Fruit fly (Drosophila melanogaster): Measurements from ENCODE around the gene gny.

gny gene

dm6 chr2L:10366525-10366924 lies 13.4 kb upstream of the gny start, which contains the start of gene CG5056 (continued):
- no peak for TF ChIP-seq NFAT (GFP tag; IDR thresholded peaks at IDR 0.05)
- TF ChIP-seq ci (GFP tag; IDR thresholded peaks at IDR 0.05) = peak; percentile 23; the same call in 1 of the 3 replicates
- no peak for TF ChIP-seq CG8944 (GFP tag; optimal IDR thresholded peaks at IDR 0.05)
- no peak for TF ChIP-seq gce (GFP tag; IDR thresholded peaks at IDR 0.05)
- TF ChIP-seq CG11560 (tag; IDR thresholded peaks at IDR 0.05) = no peak
- no peak for TF ChIP-seq CG14860 (GFP tag; IDR thresholded peaks at IDR 0.05; ENCODE audit: partially characterized antibody)
- TF ChIP-seq CG31365 (tag; optimal IDR thresholded peaks at IDR 0.05) = no peak
- TF ChIP-seq gem (tag; optimal IDR thresholded peaks at IDR 0.05) = no peak
- TF ChIP-seq wdn (GFP tag; IDR thresholded peaks at IDR 0.05) = no peak
- TF ChIP-seq CG13424 (tag; optimal IDR thresholded peaks at IDR 0.05) = peak; percentile 30
- TF ChIP-seq CG3407 (GFP tag; optimal IDR thresholded peaks at IDR 0.05) = no peak
- no peak for TF ChIP-seq B-H2 (GFP tag; optimal IDR thresholded peaks at IDR 0.05)
- no peak for TF ChIP-seq hb (GFP tag; IDR thresholded peaks at IDR 0.05; ENCODE audit: partially characterized antibody)
- no peak for TF ChIP-seq Aef1 (GFP tag; IDR thresholded peaks at IDR 0.05)
- no peak for TF ChIP-seq Adf1 (GFP tag; IDR thresholded peaks at IDR 0.05)
- no peak for TF ChIP-seq Tbp (GFP tag; optimal IDR thresholded peaks at IDR 0.05)
- no peak for TF ChIP-seq mld (GFP tag; IDR thresholded peaks at IDR 0.05; ENCODE audit: partially characterized antibody)
- no peak for TF ChIP-seq toy (GFP tag; IDR thresholded peaks at IDR 0.05)
- TF ChIP-seq cato (GFP tag; optimal IDR thresholded peaks at IDR 0.05; ENCODE audit: borderline replicate concordance) = no peak
- no peak for TF ChIP-seq CG14965 (GFP tag; optimal IDR thresholded peaks at IDR 0.05; ENCODE audit: borderline replicate concordance)
- TF ChIP-seq CG1647 (GFP tag; optimal IDR thresholded peaks at IDR 0.05) = no peak
- TF ChIP-seq sim (GFP tag; IDR thresholded peaks at IDR 0.05) = no peak
- no peak for TF ChIP-seq Trl (optimal IDR thresholded peaks at IDR 0.05)
- TF ChIP-seq Trl (GFP tag; optimal IDR thresholded peaks at IDR 0.05) = no peak
- TF ChIP-seq repo (GFP tag; optimal IDR thresholded peaks at IDR 0.05) = no peak
- TF ChIP-seq CG2712 (tag; optimal IDR thresholded peaks at IDR 0.05) = peak; percentile 63
- no peak for TF ChIP-seq exex (tag; optimal IDR thresholded peaks at IDR 0.05)
- TF ChIP-seq CG31441 (GFP tag; IDR thresholded peaks at IDR 0.05) = no peak
- TF ChIP-seq ato (GFP tag; IDR thresholded peaks at IDR 0.05; ENCODE audit: partially characterized antibody) = no peak
- TF ChIP-seq CG13287 (GFP tag; IDR thresholded peaks at IDR 0.05; ENCODE audit: partially characterized antibody) = 0 out of 2 replicates have a peak, but pooled peaks have one; percentile 39
- peak; percentile 26; the same call in 1 of the 2 replicates for TF ChIP-seq Scr (GFP tag; IDR thresholded peaks at IDR 0.05; ENCODE audit: partially characterized antibody)
- no peak for TF ChIP-seq CG8281 (tag; optimal IDR thresholded peaks at IDR 0.05)
- no peak for TF ChIP-seq Bdp1 (GFP tag; optimal IDR thresholded peaks at IDR 0.05)
- 0 out of 3 replicates have a peak, but pooled peaks have one; percentile 25 for TF ChIP-seq CG6791 (GFP tag; IDR thresholded peaks at IDR 0.05; ENCODE audit: partially characterized antibody)
- peak; percentile 62 for TF ChIP-seq HmgZ (tag; optimal IDR thresholded peaks at IDR 0.05)
- TF ChIP-seq CG10431 (GFP tag; optimal IDR thresholded peaks at IDR 0.05) = no peak
- TF ChIP-seq CG6689 (GFP tag; IDR thresholded peaks at IDR 0.05) = no peak
- TF ChIP-seq bbx (GFP tag; IDR thresholded peaks at IDR 0.05; ENCODE audit: partially characterized antibody) = no peak
- no peak for TF ChIP-seq HLHmδ (GFP tag; optimal IDR thresholded peaks at IDR 0.05)
- TF ChIP-seq dati (GFP tag; IDR thresholded peaks at IDR 0.05) = no peak
- no peak for TF ChIP-seq Myb (GFP tag; optimal IDR thresholded peaks at IDR 0.05)
- TF ChIP-seq CG14014 (GFP tag; IDR thresholded peaks at IDR 0.05) = no peak
- TF ChIP-seq CG3838 (GFP tag; optimal IDR thresholded peaks at IDR 0.05) = no peak
- TF ChIP-seq Dad (GFP tag; optimal IDR thresholded peaks at IDR 0.05) = no peak
- no peak for TF ChIP-seq HLH3B (GFP tag; IDR thresholded peaks at IDR 0.05)
- TF ChIP-seq CG5180 (GFP tag; optimal IDR thresholded peaks at IDR 0.05) = no peak
- TF ChIP-seq Sry-δ (GFP tag; optimal IDR thresholded peaks at IDR 0.05) = peak; percentile 26
- TF ChIP-seq CG14441 (GFP tag; IDR thresholded peaks at IDR 0.05) = no peak
- TF ChIP-seq Awh (GFP tag; IDR thresholded peaks at IDR 0.05) = no peak
- no peak for TF ChIP-seq gt (GFP tag; IDR thresholded peaks at IDR 0.05)
- no peak for TF ChIP-seq Oli (tag; optimal IDR thresholded peaks at IDR 0.05)
- TF ChIP-seq emc (GFP tag; optimal IDR thresholded peaks at IDR 0.05) = no peak
